Fruit fly (Drosophila melanogaster): Measurements from ENCODE around the gene fz3.

DNA sequence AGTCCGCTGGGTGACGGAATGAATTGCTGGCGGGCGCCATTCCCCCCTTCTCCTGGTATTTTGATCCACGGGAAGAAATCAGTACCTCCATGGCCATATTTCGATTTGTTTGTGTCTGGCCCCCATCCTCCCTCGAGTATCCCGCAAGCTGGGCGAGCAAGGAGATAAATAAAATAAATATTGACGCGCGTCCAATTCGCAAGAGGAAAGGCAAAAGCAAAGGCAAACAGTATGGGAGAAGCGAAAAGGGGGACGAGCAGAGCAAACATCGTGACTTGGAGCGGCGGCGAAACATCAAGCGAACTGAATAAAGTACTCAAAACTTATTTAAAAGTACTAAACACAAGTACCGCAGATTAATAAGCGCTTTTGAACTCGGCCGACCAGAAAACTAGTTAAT is 1.8 kb upstream of the fz3 start:
- TF ChIP-seq usp (GFP tag; optimal IDR thresholded peaks at IDR 0.05) (no peak), pan (optimal IDR thresholded peaks at IDR 0.05) (no peak), Dll (optimal IDR thresholded peaks at IDR 0.05) (no peak), CG8478 (optimal IDR thresholded peaks at IDR 0.05) (no peak), psq (optimal IDR thresholded peaks at IDR 0.05) (no peak)

Data from whole organism.